Worm (Caenorhabditis elegans): ENCODE data around the gene srbc-68.
"Not testable (repeated sequence)": the region's sequence is repeated elsewhere in the genome, so short reads cannot be mapped to it uniquely, and the experiment has no call there.

Gene srbc-68

ce11 chrV:3558744-3559143, 12.3 kb upstream of the srbc-68 start, which contains the start of gene T24A6.1:
TSS of gene T24A6.1 (plus strand) at chrV:3559044.
- TF ChIP-seq zag-1, jun-1, egl-27 (tag; optimal IDR thresholded peaks at IDR 0.05): not testable (repeated sequence)

DNA sequence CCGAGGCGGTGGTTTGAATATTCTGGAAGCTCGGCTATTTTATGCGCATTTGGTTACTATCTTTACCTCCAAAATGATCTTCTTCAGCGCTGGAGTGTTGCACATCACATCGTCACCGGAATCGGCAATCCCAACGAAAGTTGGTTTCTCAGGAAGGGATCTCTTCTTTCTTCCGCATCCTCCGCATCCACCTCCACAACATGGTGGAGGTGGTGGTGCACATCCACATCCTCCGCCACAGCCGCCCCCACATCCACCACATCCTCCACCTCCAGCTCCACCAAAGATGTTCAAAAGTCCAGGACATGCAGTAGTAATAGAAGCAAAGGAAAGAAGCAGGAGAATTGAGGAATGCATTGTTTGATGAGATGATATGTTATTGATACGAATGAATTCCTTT, 11.0 kb upstream of the srbc-68 start, which contains the start of gene grl-31:
grl-31 (minus strand) TSS at position 357 of the 400 bp plus-strand sequence.
- TF ChIP-seq ceh-82 (tag; optimal IDR thresholded peaks at IDR 0.05) = no peak
- no peak for TF ChIP-seq ceh-9 (tag; optimal IDR thresholded peaks at IDR 0.05)
- TF ChIP-seq jun-1 (tag; optimal IDR thresholded peaks at IDR 0.05) = no peak

DNA sequence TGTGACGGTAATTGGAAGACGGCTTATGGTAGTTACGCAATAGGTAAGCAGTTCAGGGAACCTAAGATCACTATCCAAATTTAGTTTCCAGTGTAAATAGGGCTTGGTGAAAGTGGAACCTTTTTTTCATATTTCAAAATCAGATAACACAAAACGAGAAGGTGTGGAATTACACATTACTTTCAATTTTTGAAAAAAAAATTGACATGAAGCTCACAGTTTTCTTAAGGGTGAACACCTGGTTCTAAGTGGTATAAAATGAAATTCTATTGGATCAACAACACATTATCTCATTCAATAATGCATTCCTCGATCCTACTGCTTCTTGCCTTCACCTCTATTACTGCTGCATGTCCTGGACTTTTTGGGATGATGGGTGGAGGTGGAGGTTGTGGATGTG, 9.6 kb upstream of the srbc-68 start, which contains the start of gene grl-30:
grl-30 (plus strand) TSS at position 301 of the 400 bp plus-strand sequence.
- no peak for TF ChIP-seq aly-2 (tag; optimal IDR thresholded peaks at IDR 0.05)
- no peak for TF ChIP-seq elt-2 (tag; optimal IDR thresholded peaks at IDR 0.05)
- TF ChIP-seq eor-1 (tag; optimal IDR thresholded peaks at IDR 0.05) = no peak
- TF ChIP-seq ceh-28 (tag; optimal IDR thresholded peaks at IDR 0.05) = no peak
- TF ChIP-seq nhr-28 (tag; optimal IDR thresholded peaks at IDR 0.05) = no peak
- no peak for TF ChIP-seq ceh-9 (tag; optimal IDR thresholded peaks at IDR 0.05)
- no peak for TF ChIP-seq ama-1 (optimal IDR thresholded peaks at IDR 0.05)
- TF ChIP-seq nhr-25 (tag; optimal IDR thresholded peaks at IDR 0.05) = no peak
- TF ChIP-seq pqm-1 (tag; optimal IDR thresholded peaks at IDR 0.05) = no peak
- TF ChIP-seq fkh-2 (tag; optimal IDR thresholded peaks at IDR 0.05) = no peak
- no peak for TF ChIP-seq nhr-11 (tag; optimal IDR thresholded peaks at IDR 0.05)
- no peak for TF ChIP-seq unc-62 (GFP tag; optimal IDR thresholded peaks at IDR 0.05)
- TF ChIP-seq lsy-12 (tag; optimal IDR thresholded peaks at IDR 0.05) = no peak
- TF ChIP-seq zag-1 (tag; optimal IDR thresholded peaks at IDR 0.05) = no peak

DNA sequence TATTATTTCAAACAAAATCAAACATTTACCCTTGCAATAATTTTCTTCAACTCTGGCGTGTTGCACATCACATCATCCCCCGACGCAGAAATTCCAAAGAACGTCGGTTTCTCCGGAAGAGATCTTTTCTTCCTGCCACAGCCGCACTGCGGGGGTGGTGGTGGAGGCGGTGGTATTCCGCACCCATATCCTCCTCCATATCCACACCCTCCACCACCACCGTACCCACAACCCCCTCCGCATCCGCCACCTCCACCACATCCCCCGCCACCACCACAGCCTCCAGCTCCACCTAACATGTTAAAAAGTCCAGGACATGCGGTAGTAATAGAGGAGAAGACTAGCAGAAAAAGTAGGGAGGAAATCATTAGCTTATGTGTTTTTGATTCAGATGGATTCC, 8.5 kb upstream of the srbc-68 start, which contains the start of gene grl-29:
grl-29 (minus strand) TSS at position 368 of the 400 bp plus-strand sequence.
- TF ChIP-seq nhr-25 (tag; optimal IDR thresholded peaks at IDR 0.05) (no peak), nhr-77 (tag; optimal IDR thresholded peaks at IDR 0.05) (no peak), nhr-76 (tag; optimal IDR thresholded peaks at IDR 0.05) (no peak), snpc-4 (tag; optimal IDR thresholded peaks at IDR 0.05) (no peak), fkh-2 (tag; optimal IDR thresholded peaks at IDR 0.05) (no peak), unc-62 (GFP tag; optimal IDR thresholded peaks at IDR 0.05) (no peak), ztf-4 (tag; optimal IDR thresholded peaks at IDR 0.05) (no peak), elt-1 (tag; optimal IDR thresholded peaks at IDR 0.05) (no peak), pha-4 (tag; optimal IDR thresholded peaks at IDR 0.05) (no peak), egl-27 (tag; optimal IDR thresholded peaks at IDR 0.05) (no peak), nhr-23 (tag; optimal IDR thresholded peaks at IDR 0.05) (no peak), ama-1 (optimal IDR thresholded peaks at IDR 0.05) (no peak), nhr-43 (tag; optimal IDR thresholded peaks at IDR 0.05; ENCODE audit: poor library complexity, severe bottlenecking) (no peak), ceh-9 (tag; optimal IDR thresholded peaks at IDR 0.05) (no peak), aly-2 (tag; optimal IDR thresholded peaks at IDR 0.05) (no peak), lsy-12 (tag; optimal IDR thresholded peaks at IDR 0.05) (no peak), egl-5 (tag; optimal IDR thresholded peaks at IDR 0.05) (no peak)

- TF ChIP-seq ztf-4 (tag; optimal IDR thresholded peaks at IDR 0.05) = no peak
- TF ChIP-seq pqm-1 (tag; optimal IDR thresholded peaks at IDR 0.05) = peak; percentile 17
- TF ChIP-seq elt-2 (tag; optimal IDR thresholded peaks at IDR 0.05) = peak; percentile 78
Measured at ce11 chrV:3552740-3553469, 6.5 kb upstream of the srbc-68 start, which contains the start of gene T24A6.20. TSS of gene T24A6.20 (plus strand) at chrV:3553134.

- TF ChIP-seq R02D3.7 (tag; optimal IDR thresholded peaks at IDR 0.05) (no peak), egl-27 (tag; optimal IDR thresholded peaks at IDR 0.05) (no peak)
Measured at ce11 chrV:3551765-3552164, 5.3 kb upstream of the srbc-68 start, which contains the start of gene grl-28. TSS of gene grl-28 (minus strand) at chrV:3551865.

DNA sequence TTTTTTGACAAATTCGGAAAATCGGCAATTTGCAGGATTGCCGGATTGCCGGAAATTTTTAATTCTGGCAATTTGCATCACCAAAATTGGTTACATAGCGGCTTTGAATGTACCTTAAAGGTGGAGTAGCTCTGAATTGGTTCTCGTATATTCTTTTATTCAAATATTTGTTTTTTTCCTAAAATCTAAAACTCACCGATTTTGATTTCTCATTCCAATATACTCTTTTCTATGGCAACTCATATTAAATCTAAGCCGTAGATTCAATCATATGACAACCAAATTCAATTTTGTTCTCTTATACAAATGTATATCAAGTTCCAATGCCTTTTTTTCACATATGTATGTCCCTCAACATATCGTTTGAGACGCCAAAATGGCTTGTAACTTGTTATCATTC, 3.1 kb upstream of the srbc-68 start, which contains the start of gene sri-21:
sri-21 (plus strand) TSS at position 301 of the 400 bp plus-strand sequence.
- TF ChIP-seq sea-2 (GFP tag; optimal IDR thresholded peaks at IDR 0.05) (no peak), nhr-237 (tag; optimal IDR thresholded peaks at IDR 0.05) (no peak), snpc-4 (tag; optimal IDR thresholded peaks at IDR 0.05) (no peak)

Data from whole organism, L3 larva.